Fruit fly (Drosophila melanogaster) whole organism, prepupa: ENCODE results near the gene CrebA.

Experiments used
- Blimp-1 ChIP-seq: fragments of 200-800 bp; sonication (Bioruptor generic); optimal IDR thresholded peaks from 3 replicates; lab custom pipeline; 2017; ENCODE audit warnings: missing biosample characterization, missing genetic modification characterization, mild to moderate bottlenecking, moderate library complexity, missing genetic modification reagents
- CG10631 ChIP-seq: fragments of 200-800 bp; sonication (Bioruptor generic); optimal IDR thresholded peaks from 2 replicates; lab custom pipeline; 2016; ENCODE audit warnings: missing biosample characterization, missing genetic modification characterization
- CG10669 ChIP-seq: fragments of 200-800 bp; sonication (Bioruptor generic); optimal IDR thresholded peaks from 3 replicates; lab custom pipeline; 2018; ENCODE audit warnings: missing biosample characterization, mild to moderate bottlenecking, missing genetic modification characterization, moderate library complexity
- CG11294 ChIP-seq: fragments of 200-800 bp; sonication (Bioruptor generic); IDR thresholded peaks from 2 replicates; pipeline ENCODE4 v1.3.6; 2022; ENCODE audit warnings: missing biosample characterization, missing genetic modification characterization
- CG11902 ChIP-seq: fragments of 200-800 bp; sonication (Bioruptor generic); optimal IDR thresholded peaks from 3 replicates; lab custom pipeline; 2016; ENCODE audit warnings: missing biosample characterization, missing genetic modification characterization
- CG15336 ChIP-seq: fragments of 200-800 bp; sonication (Bioruptor generic); IDR thresholded peaks from 2 replicates; pipeline ENCODE4 v1.3.6; 2022; ENCODE audit warnings: missing biosample characterization, missing genetic modification characterization
- CG1621 ChIP-seq: fragments of 200-800 bp; sonication (Bioruptor generic); optimal IDR thresholded peaks from 3 replicates; lab custom pipeline; 2018; ENCODE audit warnings: missing biosample characterization, mild to moderate bottlenecking, missing genetic modification characterization
- CG16779 ChIP-seq: fragments of 200-800 bp; sonication (Bioruptor generic); optimal IDR thresholded peaks from 3 replicates; lab custom pipeline; 2017; ENCODE audit warnings: missing biosample characterization, mild to moderate bottlenecking, missing genetic modification characterization
- CG3032 ChIP-seq: fragments of 200-800 bp; optimal IDR thresholded peaks from 2 replicates; lab custom pipeline; 2019; ENCODE audit warnings: missing biosample characterization, mild to moderate bottlenecking, missing genetic modification characterization, moderate library complexity
- CG31627 ChIP-seq: fragments of 200-800 bp; sonication (Bioruptor generic); optimal IDR thresholded peaks from 3 replicates; lab custom pipeline; 2016; ENCODE audit warnings: missing biosample characterization, missing genetic modification characterization
- CG32006 ChIP-seq: fragments of 200-800 bp; sonication (Bioruptor generic); optimal IDR thresholded peaks from 3 replicates; lab custom pipeline; 2017; ENCODE audit warnings: missing biosample characterization, mild to moderate bottlenecking, missing genetic modification characterization
- CG34406 ChIP-seq: fragments of 200-800 bp; sonication (Bioruptor generic); optimal IDR thresholded peaks from 3 replicates; lab custom pipeline; 2016; ENCODE audit warnings: missing biosample characterization, missing genetic modification characterization
- CG3919 ChIP-seq: fragments of 200-800 bp; sonication (Bioruptor generic); optimal IDR thresholded peaks from 3 replicates; lab custom pipeline; 2016; ENCODE audit warnings: missing biosample characterization, missing genetic modification characterization
- CG6163 ChIP-seq: fragments of 200-800 bp; sonication (Bioruptor generic); IDR thresholded peaks from 3 replicates; pipeline ENCODE4 v1.3.6; 2022; ENCODE audit warnings: missing biosample characterization, missing genetic modification characterization
- CG6792 ChIP-seq: fragments of 200-800 bp; sonication (Bioruptor generic); optimal IDR thresholded peaks from 3 replicates; lab custom pipeline; 2016; ENCODE audit warnings: missing biosample characterization, missing genetic modification characterization
- CG8119 ChIP-seq: fragments of 200-800 bp; sonication (Bioruptor generic); IDR thresholded peaks from 3 replicates; pipeline ENCODE4 v1.3.6; 2022; ENCODE audit warnings: missing biosample characterization, missing genetic modification characterization
- CG8319 ChIP-seq: fragments of 200-800 bp; sonication (Bioruptor generic); optimal IDR thresholded peaks from 3 replicates; lab custom pipeline; 2016; ENCODE audit warnings: missing biosample characterization, missing genetic modification characterization
- CG8632 ChIP-seq: fragments of 200-800 bp; sonication (Bioruptor generic); optimal IDR thresholded peaks from 3 replicates; lab custom pipeline; 2016; ENCODE audit warnings: missing biosample characterization, missing genetic modification characterization
- CG9139 ChIP-seq: fragments of 200-800 bp; sonication (Bioruptor generic); optimal IDR thresholded peaks from 3 replicates; lab custom pipeline; 2017; ENCODE audit warnings: missing biosample characterization, mild to moderate bottlenecking, missing genetic modification characterization
- Eip75B ChIP-seq: fragments of 200-800 bp; sonication (Bioruptor generic); optimal IDR thresholded peaks from 3 replicates; lab custom pipeline; 2016; ENCODE audit warnings: missing biosample characterization, missing genetic modification characterization
- Eip78C ChIP-seq: fragments of 200-800 bp; sonication (Bioruptor generic); peaks from one replicate; lab custom pipeline; 2016; ENCODE audit warnings: missing biosample characterization, missing genetic modification characterization
- Eip93F ChIP-seq: fragments of 200-800 bp; sonication (Bioruptor generic); optimal IDR thresholded peaks from 2 replicates; lab custom pipeline; 2016; ENCODE audit warnings: missing biosample characterization, mild to moderate bottlenecking, missing genetic modification characterization
- Gug ChIP-seq: fragments of 200-800 bp; sonication (Bioruptor generic); IDR thresholded peaks from 2 replicates; pipeline ENCODE4 v1.3.6; 2022; ENCODE audit warnings: missing biosample characterization, missing genetic modification characterization
- Hr38 ChIP-seq: sonication (Bioruptor generic); optimal IDR thresholded peaks from 2 replicates; lab custom pipeline; 2016; ENCODE audit warnings: missing biosample characterization, missing genetic modification characterization
- Hr39 ChIP-seq: fragments of 200-800 bp; sonication (Bioruptor generic); optimal IDR thresholded peaks from 2 replicates; lab custom pipeline; 2016; ENCODE audit warnings: missing biosample characterization, missing genetic modification characterization
- Hr4 ChIP-seq: fragments of 200-800 bp; sonication (Bioruptor generic); optimal IDR thresholded peaks from 3 replicates; lab custom pipeline; 2016; ENCODE audit warnings: missing biosample characterization, missing genetic modification characterization
- Lpt ChIP-seq: fragments of 200-800 bp; sonication (Bioruptor generic); optimal IDR thresholded peaks from 3 replicates; lab custom pipeline; 2016; ENCODE audit warnings: missing biosample characterization, missing genetic modification characterization
- Met ChIP-seq: fragments of 200-800 bp; sonication (Bioruptor generic); optimal IDR thresholded peaks from 3 replicates; lab custom pipeline; 2016; ENCODE audit warnings: missing biosample characterization, missing genetic modification characterization
- OdsH ChIP-seq: fragments of 200-800 bp; sonication (Bioruptor generic); optimal IDR thresholded peaks from 3 replicates; lab custom pipeline; 2016; ENCODE audit warnings: missing biosample characterization, missing genetic modification characterization
- Sox14 ChIP-seq: fragments of 200-800 bp; sonication (Bioruptor generic); optimal IDR thresholded peaks from 3 replicates; lab custom pipeline; 2016; ENCODE audit warnings: missing biosample characterization, missing genetic modification characterization
- Sox15 ChIP-seq: fragments of 200-800 bp; sonication (Bioruptor generic); optimal IDR thresholded peaks from 3 replicates; lab custom pipeline; 2016; ENCODE audit warnings: missing biosample characterization, missing genetic modification characterization
- achi ChIP-seq: fragments of 200-800 bp; sonication (Bioruptor generic); optimal IDR thresholded peaks from 3 replicates; lab custom pipeline; 2016; ENCODE audit warnings: missing biosample characterization, missing genetic modification characterization
- acj6 ChIP-seq: fragments of 200-800 bp; sonication (Bioruptor generic); optimal IDR thresholded peaks from 3 replicates; lab custom pipeline; 2016; ENCODE audit warnings: missing biosample characterization, missing genetic modification characterization
- cyc ChIP-seq: fragments of 200-800 bp; sonication (Bioruptor generic); optimal IDR thresholded peaks from 3 replicates; lab custom pipeline; 2016; ENCODE audit warnings: missing biosample characterization, missing genetic modification characterization
- dac ChIP-seq: fragments of 200-800 bp; sonication (Bioruptor generic); optimal IDR thresholded peaks from 2 replicates; lab custom pipeline; 2017; ENCODE audit warnings: missing biosample characterization, mild to moderate bottlenecking, missing genetic modification characterization
- dsx ChIP-seq: fragments of 200-800 bp; optimal IDR thresholded peaks from 3 replicates; lab custom pipeline; 2019; ENCODE audit warnings: missing biosample characterization, mild to moderate bottlenecking, missing genetic modification characterization, moderate library complexity; ENCODE audit not compliant: poor library complexity, severe bottlenecking
- eg ChIP-seq: fragments of 200-800 bp; sonication (Bioruptor generic); IDR thresholded peaks from 3 replicates; pipeline ENCODE4 v1.3.6; 2022; ENCODE audit warnings: missing biosample characterization, missing genetic modification characterization
- esn ChIP-seq: fragments of 200-800 bp; sonication (Bioruptor generic); optimal IDR thresholded peaks from 2 replicates; lab custom pipeline; 2016; ENCODE audit warnings: missing biosample characterization, mild to moderate bottlenecking, missing genetic modification characterization, moderate library complexity
- fkh ChIP-seq: fragments of 200-800 bp; sonication (Bioruptor generic); optimal IDR thresholded peaks from 3 replicates; lab custom pipeline; 2017; ENCODE audit warnings: missing biosample characterization, mild to moderate bottlenecking, missing genetic modification characterization, moderate library complexity
- lz ChIP-seq: fragments of 200-800 bp; sonication (Bioruptor generic); optimal IDR thresholded peaks from 3 replicates; lab custom pipeline; 2016; ENCODE audit warnings: missing biosample characterization, missing genetic modification characterization
- pdm3 ChIP-seq: fragments of 200-800 bp; sonication (Bioruptor generic); optimal IDR thresholded peaks from 3 replicates; lab custom pipeline; 2016; ENCODE audit warnings: missing biosample characterization, missing genetic modification characterization
- spab ChIP-seq: fragments of 200-800 bp; sonication (Bioruptor generic); optimal IDR thresholded peaks from 2 replicates; lab custom pipeline; 2017; ENCODE audit warnings: missing biosample characterization, mild to moderate bottlenecking, missing genetic modification characterization, missing genetic modification reagents
- ss ChIP-seq, 2 experiments: fragments of 200-800 bp; sonication (Bioruptor generic); optimal IDR thresholded peaks; 2 replicates in 1 of 2; 3 replicates in 1 of 2; lab custom pipeline; 2017 to 2018; ENCODE audit warnings: mild to moderate bottlenecking in 2 of 2, missing biosample characterization in 2 of 2, missing genetic modification characterization in 2 of 2, moderate library complexity in 1 of 2
- svp ChIP-seq: fragments of 200-800 bp; sonication (Bioruptor generic); peaks from one replicate; lab custom pipeline; 2016; ENCODE audit warnings: missing biosample characterization, missing genetic modification characterization
- topi ChIP-seq: fragments of 200-800 bp; sonication (Bioruptor generic); optimal IDR thresholded peaks from 3 replicates; lab custom pipeline; 2016; ENCODE audit warnings: missing biosample characterization, missing genetic modification characterization
- vri ChIP-seq: fragments of 200-800 bp; sonication (Bioruptor generic); optimal IDR thresholded peaks from 3 replicates; lab custom pipeline; 2016; ENCODE audit warnings: missing biosample characterization, mild to moderate bottlenecking, missing genetic modification characterization

The CrebA gene

dm6 chr3L:15583504-15583903, 48.3 kb downstream of the CrebA start, which contains the start of gene AIMP2:
Gene AIMP2 (plus strand): TSS chr3L:15583638.
- no peak for TF ChIP-seq CG11294 (GFP tag; lab: Robert Waterston, UW)
- no peak for TF ChIP-seq CG31627 (GFP tag; lab: Kevin White, UChicago)
- no peak for TF ChIP-seq vri
- TF ChIP-seq ss (GFP tag; optimal IDR thresholded peaks at IDR 0.05; lab: Kevin White, UChicago): no peak
- no peak for TF ChIP-seq Gug
- no peak for TF ChIP-seq CG6792 (GFP tag; lab: Kevin White, UChicago)
- no peak for TF ChIP-seq CG8632 (GFP tag; lab: Kevin White, UChicago)
- no peak for TF ChIP-seq Eip75B (GFP tag; lab: Kevin White, UChicago)
- no peak for TF ChIP-seq CG10669
- TF ChIP-seq spab (GFP tag; lab: Kevin White, UChicago): no peak
- no peak for TF ChIP-seq CG9139 (GFP tag; lab: Kevin White, UChicago)
- no peak for TF ChIP-seq CG34406 (GFP tag; lab: Kevin White, UChicago)
- TF ChIP-seq Lpt: no peak
- TF ChIP-seq CG10631 (GFP tag; lab: Kevin White, UChicago): no peak
- TF ChIP-seq CG1621 (tag; lab: Kevin White, UChicago): no peak
- no peak for TF ChIP-seq CG3919
- TF ChIP-seq Blimp-1 (GFP tag; lab: Kevin White, UChicago): no peak
- no peak for TF ChIP-seq Hr4
- no peak for TF ChIP-seq pdm3 (GFP tag; lab: Kevin White, UChicago)
- no peak for TF ChIP-seq svp (GFP tag; lab: Kevin White, UChicago)
- TF ChIP-seq, all 60 proteins: peak for 0

DNA sequence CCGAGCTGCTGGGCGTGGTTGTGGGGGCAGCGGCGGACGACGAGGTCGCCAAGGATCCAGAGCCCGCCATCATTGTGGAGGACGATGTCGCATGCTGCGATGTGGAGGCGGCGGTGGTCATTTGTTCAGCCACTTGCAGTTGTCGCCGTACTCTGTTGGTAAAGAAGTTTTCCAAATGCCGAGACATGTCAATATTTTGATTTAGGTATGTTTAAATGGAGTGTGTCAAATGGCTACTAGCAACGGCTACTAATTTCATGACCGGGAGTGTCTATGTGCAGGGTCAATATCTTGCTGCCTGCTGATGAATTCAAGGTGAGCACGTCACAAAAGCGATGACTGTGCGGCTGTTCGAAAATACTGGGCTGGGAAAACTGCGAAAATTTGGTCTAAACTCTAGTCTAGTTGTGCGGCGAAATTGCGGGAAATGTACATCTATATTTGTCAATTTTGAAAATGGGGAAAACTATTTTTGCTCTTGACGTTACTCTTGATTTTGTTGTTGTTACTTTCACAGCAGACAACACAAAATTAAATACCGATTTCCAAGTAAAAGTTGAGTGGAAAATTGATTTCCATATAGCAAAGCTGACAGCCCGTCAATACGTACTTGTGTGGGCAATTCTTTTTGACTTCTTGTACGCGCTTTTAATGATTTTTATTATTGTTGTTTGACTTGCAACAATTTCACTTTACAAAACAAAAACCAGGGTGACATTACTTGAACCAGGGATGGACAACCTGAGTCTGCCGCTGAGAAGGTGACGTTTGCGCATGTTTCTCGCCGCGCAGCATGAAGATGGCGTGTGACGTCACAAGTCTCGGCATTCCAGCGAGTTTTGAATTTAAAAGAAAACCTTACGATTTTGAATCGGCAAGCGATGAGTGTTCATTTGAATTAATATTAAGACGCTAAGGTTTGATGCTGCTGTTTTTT, 52.5 kb downstream of the CrebA start, which contains the start of gene CG7656:
Gene CG7656, minus strand, starts transcription at position 731 of the 937 bp plus-strand sequence.
- TF ChIP-seq CG6792 (GFP tag; lab: Kevin White, UChicago) (peak; percentile 3), CG16779 (tag; lab: Kevin White, UChicago) (no peak), CG10669 (peak; percentile 12), CG1621 (tag; lab: Kevin White, UChicago) (no peak), pdm3 (GFP tag; lab: Kevin White, UChicago) (peak; percentile 74), Hr39 (peak; percentile 75), Met (GFP tag; lab: Kevin White, UChicago) (peak; percentile 65), topi (GFP tag; lab: Kevin White, UChicago) (peak; percentile 30), Sox15 (peak; percentile 47), Eip75B (GFP tag; lab: Kevin White, UChicago) (peak; percentile 49), svp (GFP tag; lab: Kevin White, UChicago) (peak; percentile 91), CG11294 (GFP tag; lab: Robert Waterston, UW) (peak; percentile 29; the same call in 1 of the 2 replicates), dac (GFP tag; lab: Kevin White, UChicago) (no peak), dsx (GFP tag; lab: Kevin White, UChicago) (peak; percentile 84), eg (GFP tag; lab: Robert Waterston, UW) (peak; percentile 64), achi (GFP tag; lab: Kevin White, UChicago) (peak; percentile 55), Sox14 (GFP tag; lab: Kevin White, UChicago) (peak; percentile 79), Eip78C (peak; percentile 82), CG3032 (tag; lab: Kevin White, UChicago) (peak; percentile 29), Eip93F (GFP tag; lab: Kevin White, UChicago) (no peak), CG10631 (GFP tag; lab: Kevin White, UChicago) (peak; percentile 46), CG11902 (GFP tag; lab: Kevin White, UChicago) (peak; percentile 14), CG15336 (GFP tag; lab: Robert Waterston, UW) (peak; percentile 48), acj6 (peak; percentile 69), Hr38 (no peak), spab (GFP tag; lab: Kevin White, UChicago) (no peak), CG8119 (GFP tag; lab: Robert Waterston, UW) (0 out of 3 replicates have a peak, but pooled peaks have one; percentile 35), CG6163 (GFP tag; lab: Robert Waterston, UW) (peak; percentile 66), CG8319 (GFP tag; lab: Kevin White, UChicago) (peak; percentile 27), CG32006 (GFP tag; lab: Kevin White, UChicago) (peak; percentile 27), esn (GFP tag; lab: Kevin White, UChicago) (peak; percentile 68), fkh (GFP tag; lab: Kevin White, UChicago) (peak; percentile 58), lz (peak; percentile 64), OdsH (GFP tag; lab: Kevin White, UChicago) (peak; percentile 65), Lpt (no peak), cyc (GFP tag; lab: Kevin White, UChicago) (peak; percentile 77), CG31627 (GFP tag; lab: Kevin White, UChicago) (peak; percentile 79), CG8632 (GFP tag; lab: Kevin White, UChicago) (no peak), vri (no peak)
